Worm (Caenorhabditis elegans): Measurements from ENCODE around the gene acl-9.

acl-9 gene

ce11 chrV:6413057-6413456 is 40.0 kb upstream of the acl-9 start:
- TF ChIP-seq fkh-8 (tag; optimal IDR thresholded peaks at IDR 0.05) (no peak), lin-35 (GFP tag; optimal IDR thresholded peaks at IDR 0.05) (peak in 1 of 2 experiments; percentile 5), elt-2 (tag; optimal IDR thresholded peaks at IDR 0.05) (peak; percentile 96)

ce11 chrV:6414469-6414868 is 38.6 kb upstream of the acl-9 start:
- TF ChIP-seq ceh-8 (GFP tag; optimal IDR thresholded peaks at IDR 0.05): no peak
- no peak for TF ChIP-seq efl-1 (optimal IDR thresholded peaks at IDR 0.05)
- peak in 1 of 2 experiments; percentile 11 for TF ChIP-seq efl-1 (GFP tag; optimal IDR thresholded peaks at IDR 0.05 in 1 of 2)
- peak; percentile 51 for TF ChIP-seq elt-2 (tag; optimal IDR thresholded peaks at IDR 0.05)

- TF ChIP-seq lin-35 (GFP tag; optimal IDR thresholded peaks at IDR 0.05): no peak
- TF ChIP-seq zag-1 (tag; optimal IDR thresholded peaks at IDR 0.05): no peak
- no peak for TF ChIP-seq Y116A8C.19 (tag; optimal IDR thresholded peaks at IDR 0.05; ENCODE audit: borderline replicate concordance)
- no peak for TF ChIP-seq fos-1 (tag; optimal IDR thresholded peaks at IDR 0.05)
- no peak for TF ChIP-seq nhr-85 (tag)
- TF ChIP-seq nhr-20 (tag; optimal IDR thresholded peaks at IDR 0.05): no peak
- TF ChIP-seq sup-37 (GFP tag; optimal IDR thresholded peaks at IDR 0.05): no peak
- no peak for TF ChIP-seq egl-13 (tag; optimal IDR thresholded peaks at IDR 0.05)
- no peak for TF ChIP-seq hlh-17 (GFP tag; optimal IDR thresholded peaks at IDR 0.05; ENCODE audit: borderline replicate concordance)
- no peak for TF ChIP-seq vab-15 (tag; optimal IDR thresholded peaks at IDR 0.05)
These were observed 38.0 kb upstream of the acl-9 start, which contains the start of gene cht-6 for ce11 chrV:6414985-6415384. cht-6 (plus strand) TSS chrV:6414993.

ce11 chrV:6424055-6424454 is 29.0 kb upstream of the acl-9 start, which contains the start of gene urb-1:
urb-1 (minus strand) TSS chrV:6424155.
- no peak for TF ChIP-seq swsn-7 (tag; optimal IDR thresholded peaks at IDR 0.05)
- no peak for TF ChIP-seq ceh-90 (tag; optimal IDR thresholded peaks at IDR 0.05)
- no peak for TF ChIP-seq nhr-11 (tag; optimal IDR thresholded peaks at IDR 0.05)
- no peak for TF ChIP-seq zip-4 (GFP tag; optimal IDR thresholded peaks at IDR 0.05)
- no peak for TF ChIP-seq blmp-1 (tag; optimal IDR thresholded peaks at IDR 0.05)
- no peak for TF ChIP-seq ceh-88 (GFP tag; IDR thresholded peaks at IDR 0.05)
- TF ChIP-seq zag-1 (tag; optimal IDR thresholded peaks at IDR 0.05): no peak
- TF ChIP-seq grh-1 (GFP tag; IDR thresholded peaks at IDR 0.05): no peak
- TF ChIP-seq snpc-4 (tag; optimal IDR thresholded peaks at IDR 0.05): no peak
- no peak for TF ChIP-seq mdl-1 (tag; optimal IDR thresholded peaks at IDR 0.05)
- TF ChIP-seq F16B12.6 (tag; optimal IDR thresholded peaks at IDR 0.05): no peak
- no peak for TF ChIP-seq fkh-10 (GFP tag; optimal IDR thresholded peaks at IDR 0.05)
- no peak for TF ChIP-seq rnt-1 (tag; optimal IDR thresholded peaks at IDR 0.05)
- TF ChIP-seq egl-27 (tag; optimal IDR thresholded peaks at IDR 0.05): no peak
- no peak for TF ChIP-seq hlh-4 (tag; optimal IDR thresholded peaks at IDR 0.05)
- TF ChIP-seq fkh-4 (tag; optimal IDR thresholded peaks at IDR 0.05; ENCODE audit: borderline replicate concordance): no peak
- no peak for TF ChIP-seq unc-30 (tag; optimal IDR thresholded peaks at IDR 0.05)
- TF ChIP-seq isw-1 (GFP tag; IDR thresholded peaks at IDR 0.05): no peak
- no peak for TF ChIP-seq vab-15 (tag; optimal IDR thresholded peaks at IDR 0.05)

ce11 chrV:6425927-6426326 is 27.1 kb upstream of the acl-9 start, which contains the start of gene T05H4.11:
T05H4.11 (minus strand) TSS chrV:6426261.
- TF ChIP-seq nhr-71 (tag; optimal IDR thresholded peaks at IDR 0.05): peak; percentile 37
- TF ChIP-seq nhr-85 (tag): peak; percentile 31
- no peak for TF ChIP-seq sox-4 (tag; optimal IDR thresholded peaks at IDR 0.05)
- TF ChIP-seq efl-3 (GFP tag; optimal IDR thresholded peaks at IDR 0.05): no peak
- TF ChIP-seq ama-1 (optimal IDR thresholded peaks at IDR 0.05): peak; percentile 14
- no peak for TF ChIP-seq lsy-2 (tag; optimal IDR thresholded peaks at IDR 0.05)
- no peak for TF ChIP-seq zip-4 (GFP tag; optimal IDR thresholded peaks at IDR 0.05)
- no peak for TF ChIP-seq unc-98 (GFP tag; IDR thresholded peaks at IDR 0.05)
- peak in 1 of 2 experiments; percentile 18 for TF ChIP-seq efl-1 (optimal IDR thresholded peaks at IDR 0.05)
- no peak for TF ChIP-seq efl-1 (GFP tag; optimal IDR thresholded peaks at IDR 0.05 in 1 of 2)
- no peak for TF ChIP-seq C04F5.9 (tag; optimal IDR thresholded peaks at IDR 0.05)
- TF ChIP-seq egl-27 (tag; optimal IDR thresholded peaks at IDR 0.05): no peak
- TF ChIP-seq mab-9 (GFP tag; IDR thresholded peaks at IDR 0.05): no peak

Data from whole organism, L1 larva.